Worm (Caenorhabditis elegans): ENCODE results near the gene asp-8.

DNA sequence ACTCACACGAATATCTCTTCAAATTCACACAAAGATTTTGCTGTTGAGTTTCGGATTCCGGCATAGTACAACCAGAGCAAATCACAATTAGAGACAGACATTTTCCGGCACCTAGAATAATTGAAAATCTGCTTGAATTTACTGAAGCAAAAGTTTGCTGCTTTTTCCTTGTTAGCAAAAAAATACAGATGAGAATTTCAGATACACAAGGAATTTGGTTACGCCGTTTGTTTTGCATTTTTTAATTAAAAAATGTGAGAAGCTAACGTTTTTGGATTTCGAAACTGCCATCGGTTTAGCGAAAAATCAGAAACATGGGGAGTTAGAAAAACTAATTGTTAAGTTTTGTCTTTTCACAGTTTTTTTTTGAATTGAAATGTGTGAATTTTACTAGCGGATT lies 44.4 kb upstream of the asp-8 start, which contains the start of gene srw-118:
- no peak for TF ChIP-seq nhr-237 (tag; optimal IDR thresholded peaks at IDR 0.05)
- no peak for TF ChIP-seq lsy-2 (tag; optimal IDR thresholded peaks at IDR 0.05)
- TF ChIP-seq elt-3 (tag; optimal IDR thresholded peaks at IDR 0.05), result no peak
- no peak for TF ChIP-seq blmp-1 (tag; optimal IDR thresholded peaks at IDR 0.05)
- no peak for TF ChIP-seq nhr-12 (tag; optimal IDR thresholded peaks at IDR 0.05)
- TF ChIP-seq pha-4 (tag; optimal IDR thresholded peaks at IDR 0.05), result no peak
- no peak for TF ChIP-seq unc-62 (GFP tag; optimal IDR thresholded peaks at IDR 0.05)
- no peak for TF ChIP-seq nhr-76 (tag; optimal IDR thresholded peaks at IDR 0.05)
- TF ChIP-seq mab-5 (tag; optimal IDR thresholded peaks at IDR 0.05), result no peak
- no peak for TF ChIP-seq M03D4.4 (tag; optimal IDR thresholded peaks at IDR 0.05)

All from whole organism, mixed stage, embryonic.